Fruit fly (Drosophila melanogaster): Measurements from ENCODE around the gene Glut4EF.

Glut4EF gene

DNA sequence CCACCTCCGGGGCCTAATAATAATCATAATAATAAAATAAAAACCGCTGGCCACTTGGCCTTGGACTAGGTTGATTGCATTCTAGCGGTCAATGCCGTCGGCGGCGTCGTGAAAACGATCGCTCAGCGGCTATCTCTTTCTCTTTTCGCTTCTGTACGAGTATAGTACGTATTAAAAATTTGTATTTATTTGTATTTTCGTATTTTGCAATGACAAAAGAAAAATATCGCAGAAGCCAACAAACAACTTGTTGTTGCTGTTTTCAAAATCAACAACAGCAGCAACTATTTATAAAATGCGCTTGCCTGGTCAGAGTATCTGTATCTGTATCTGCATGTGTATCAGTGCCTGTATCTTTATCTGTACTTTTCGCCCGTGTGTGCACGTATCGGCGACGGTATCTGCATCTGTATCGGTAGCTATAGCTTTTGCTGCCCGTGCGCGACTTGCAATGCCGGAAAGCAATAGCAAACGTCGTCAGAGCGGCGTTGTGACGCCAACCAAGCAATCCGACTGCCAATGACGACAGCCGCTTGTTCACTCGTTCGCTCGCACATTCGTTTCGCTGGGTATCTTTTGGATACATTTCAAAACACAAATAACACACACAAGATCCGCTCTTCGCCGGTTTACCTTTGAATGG is 80.3 kb downstream of the Glut4EF start (continued):
- TF ChIP-seq CG15336 (GFP tag; IDR thresholded peaks at IDR 0.05) (0 out of 2 replicates have a peak, but pooled peaks have one; percentile 18), Hr4 (GFP tag; optimal IDR thresholded peaks at IDR 0.05) (no peak), Lpt (GFP tag; optimal IDR thresholded peaks at IDR 0.05) (no peak), Ets21C (GFP tag; optimal IDR thresholded peaks at IDR 0.05) (no peak), CG11762 (GFP tag; optimal IDR thresholded peaks at IDR 0.05; ENCODE audit: insufficient read depth) (no peak), CG1621 (tag; optimal IDR thresholded peaks at IDR 0.05) (no peak), Sox102F (GFP tag; optimal IDR thresholded peaks at IDR 0.05) (peak; percentile 23), fd59A (GFP tag; optimal IDR thresholded peaks at IDR 0.05) (no peak), CG8319 (GFP tag; optimal IDR thresholded peaks at IDR 0.05) (no peak), CG4318 (GFP tag; optimal IDR thresholded peaks at IDR 0.05) (no peak), Hr38 (GFP tag; optimal IDR thresholded peaks at IDR 0.05) (no peak), topi (GFP tag; optimal IDR thresholded peaks at IDR 0.05) (no peak), CG6808 (GFP tag; optimal IDR thresholded peaks at IDR 0.05) (peak; percentile 25), CG6792 (GFP tag; optimal IDR thresholded peaks at IDR 0.05) (no peak), Hr39 (GFP tag; optimal IDR thresholded peaks at IDR 0.05) (no peak), Ets96B (tag; optimal IDR thresholded peaks at IDR 0.05) (no peak), Smox (GFP tag; optimal IDR thresholded peaks at IDR 0.05) (no peak), CG8632 (GFP tag; optimal IDR thresholded peaks at IDR 0.05) (no peak), CG31627 (GFP tag; optimal IDR thresholded peaks at IDR 0.05) (no peak), CG11902 (GFP tag; optimal IDR thresholded peaks at IDR 0.05) (no peak), CG8119 (GFP tag; IDR thresholded peaks at IDR 0.05) (no peak), eg (GFP tag; IDR thresholded peaks at IDR 0.05) (no peak), pdm3 (GFP tag; optimal IDR thresholded peaks at IDR 0.05) (no peak), CG3919 (GFP tag; optimal IDR thresholded peaks at IDR 0.05) (peak; percentile 7), Sox14 (GFP tag; optimal IDR thresholded peaks at IDR 0.05) (peak; percentile 13), Sox15 (GFP tag; optimal IDR thresholded peaks at IDR 0.05) (no peak), CG34406 (GFP tag; optimal IDR thresholded peaks at IDR 0.05) (no peak), Eip75B (GFP tag; optimal IDR thresholded peaks at IDR 0.05) (peak; percentile 19), Gug (GFP tag; IDR thresholded peaks at IDR 0.05) (no peak)

DNA sequence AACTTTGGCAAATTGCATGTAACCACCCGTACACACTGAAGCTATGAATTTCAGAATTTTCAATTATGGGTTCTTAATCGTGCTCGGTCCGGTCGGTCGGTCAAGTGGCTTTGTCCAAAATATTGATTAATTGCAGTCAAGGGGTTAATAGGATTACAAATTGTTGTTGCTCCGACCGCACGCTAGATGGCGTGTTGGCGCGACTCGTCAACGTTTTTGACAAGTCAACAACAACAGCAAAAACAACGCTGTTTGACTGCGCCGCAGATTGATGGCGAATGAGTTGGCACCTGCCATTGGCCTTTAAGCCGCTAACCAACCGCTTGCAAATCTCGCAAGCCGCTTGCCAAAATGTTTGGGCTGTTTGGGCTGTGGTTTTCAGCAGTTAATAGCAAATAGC is 82.2 kb downstream of the Glut4EF start:
- TF ChIP-seq CG3919 (GFP tag; optimal IDR thresholded peaks at IDR 0.05) (no peak), svp (GFP tag) (peak; percentile 49)

DNA sequence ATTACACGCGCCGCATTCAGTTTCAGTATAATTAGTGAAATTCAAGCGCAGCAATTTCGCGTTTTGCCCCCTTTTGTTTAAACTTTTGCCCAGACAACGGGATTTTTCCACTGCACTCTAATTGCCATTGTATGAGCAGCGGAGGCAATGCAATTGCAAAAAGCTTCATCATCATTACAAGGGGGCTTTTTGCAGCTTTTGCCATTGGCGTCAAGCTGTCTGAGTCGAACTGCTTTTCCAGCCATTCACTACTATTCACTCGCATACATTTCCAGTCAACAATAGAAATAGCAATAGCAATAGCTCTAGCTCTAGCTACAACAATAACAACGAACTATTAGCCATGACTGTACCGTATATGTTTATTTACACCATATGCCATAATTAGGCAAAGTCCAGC is 82.7 kb downstream of the Glut4EF start:
- TF ChIP-seq Hr39 (GFP tag; optimal IDR thresholded peaks at IDR 0.05) (no peak), fkh (GFP tag; optimal IDR thresholded peaks at IDR 0.05) (no peak), Eip78C (GFP tag) (no peak), Sox14 (GFP tag; optimal IDR thresholded peaks at IDR 0.05) (no peak), CG11294 (GFP tag; IDR thresholded peaks at IDR 0.05) (no peak), pdm3 (GFP tag; optimal IDR thresholded peaks at IDR 0.05) (no peak), spab (GFP tag; optimal IDR thresholded peaks at IDR 0.05) (no peak), CG8119 (GFP tag; IDR thresholded peaks at IDR 0.05) (no peak), CG6808 (GFP tag; optimal IDR thresholded peaks at IDR 0.05) (no peak), CG11902 (GFP tag; optimal IDR thresholded peaks at IDR 0.05) (no peak), cyc (GFP tag; optimal IDR thresholded peaks at IDR 0.05) (no peak), net (GFP tag; optimal IDR thresholded peaks at IDR 0.05) (no peak)

DNA sequence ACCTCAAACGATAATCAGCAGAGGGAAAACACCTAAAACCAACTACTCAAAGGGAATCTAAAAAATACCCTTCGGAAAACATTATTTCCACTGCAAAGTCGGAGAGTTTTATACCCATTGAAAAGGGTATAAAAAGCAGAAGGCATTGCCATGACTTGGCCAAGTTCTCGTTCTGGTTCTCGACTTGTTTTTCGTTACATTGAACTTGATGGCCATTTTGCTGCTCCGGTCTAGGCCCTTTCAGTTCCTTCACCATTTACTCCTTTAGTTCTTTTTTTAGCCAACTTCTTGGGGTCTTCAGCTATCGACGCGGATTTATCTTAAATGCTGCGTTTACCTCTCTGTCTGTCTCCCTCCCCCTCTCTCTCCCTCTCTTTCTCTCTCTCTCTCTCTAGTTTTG is 85.4 kb downstream of the Glut4EF start:
- TF ChIP-seq spab (GFP tag; optimal IDR thresholded peaks at IDR 0.05) (peak; percentile 4), Eip78C (GFP tag) (peak; percentile 51), CG11762 (GFP tag; optimal IDR thresholded peaks at IDR 0.05; ENCODE audit: insufficient read depth) (no peak), Ets96B (tag; optimal IDR thresholded peaks at IDR 0.05) (peak; percentile 7), CG3032 (tag; optimal IDR thresholded peaks at IDR 0.05) (peak; percentile 17), ss (GFP tag; optimal IDR thresholded peaks at IDR 0.05) (peak in 1 of 2 experiments; percentile 43), fd59A (GFP tag; optimal IDR thresholded peaks at IDR 0.05) (peak; percentile 13), CG9139 (GFP tag; optimal IDR thresholded peaks at IDR 0.05) (no peak)

All from whole organism, prepupa.